Worm (Caenorhabditis elegans) whole organism, L4 larva: ENCODE data around the gene Y54G11A.9.

Experiments used
- F10B5.3 ChIP-seq: sonication (generic microtip); optimal IDR thresholded peaks from 2 replicates; lab custom pipeline; 2016; ENCODE audit warnings: mild to moderate bottlenecking, missing genetic modification characterization, missing compliant biosample characterization
- F37D6.2 ChIP-seq: sonication (generic microtip); optimal IDR thresholded peaks from 2 replicates; lab custom pipeline; 2016; ENCODE audit warnings: mild to moderate bottlenecking, missing genetic modification characterization, missing compliant biosample characterization
- F44E2.7 ChIP-seq: fragments of 200-800 bp; sonication (Bioruptor generic); IDR thresholded peaks from 2 replicates; pipeline ENCODE4 v2.1.2; 2022; ENCODE audit warnings: missing genetic modification characterization, missing compliant biosample characterization
- R02D3.7 ChIP-seq: fragments of 150-350 bp; sonication (generic microtip); optimal IDR thresholded peaks from 3 replicates; lab custom pipeline; 2014; ENCODE audit warnings: missing biosample characterization, missing genetic modification characterization
- T20F7.1 ChIP-seq: fragments of 200-800 bp; sonication (Bioruptor generic); optimal IDR thresholded peaks from 2 replicates; lab custom pipeline; 2018; ENCODE audit warnings: mild to moderate bottlenecking, missing genetic modification characterization, missing compliant biosample characterization
- T26A8.4 ChIP-seq: fragments of 200-800 bp; sonication (Bioruptor generic); IDR thresholded peaks from 2 replicates; pipeline ENCODE4 v1.3.6; 2022; ENCODE audit warnings: missing genetic modification characterization, missing compliant biosample characterization
- Y48G9A.11 ChIP-seq: fragments of 200-800 bp; sonication (Bioruptor generic); IDR thresholded peaks from 2 replicates; pipeline ENCODE4 v1.3.6; 2022; ENCODE audit warnings: missing genetic modification reagents, missing genetic modification characterization, missing compliant biosample characterization
- Y5F2A.4 ChIP-seq: fragments of 200-800 bp; sonication (Bioruptor generic); optimal IDR thresholded peaks from 2 replicates; lab custom pipeline; 2018; ENCODE audit warnings: mild to moderate bottlenecking, missing genetic modification characterization, missing compliant biosample characterization
- ama-1 ChIP-seq: fragments of 150-350 bp; optimal IDR thresholded peaks from 2 replicates; lab custom pipeline; 2014; ENCODE audit warnings: inconsistent platforms, mixed read lengths
- arid-1 ChIP-seq: fragments of 200-800 bp; sonication (Bioruptor generic); conservative IDR thresholded peaks from 2 replicates; pipeline ENCODE4 v1.3.6; 2022; ENCODE audit warnings: missing genetic modification reagents, missing genetic modification characterization, missing compliant biosample characterization
- attf-4 ChIP-seq: sonication (generic microtip); optimal IDR thresholded peaks from 3 replicates; lab custom pipeline; 2017; ENCODE audit warnings: missing biosample characterization, missing genetic modification characterization
- ctbp-1 ChIP-seq: fragments of 200-800 bp; sonication (Bioruptor generic); IDR thresholded peaks from 2 replicates; pipeline ENCODE4 v1.3.6; 2022; ENCODE audit warnings: missing genetic modification reagents, missing genetic modification characterization, missing compliant biosample characterization
- daf-19 ChIP-seq: fragments of 200-800 bp; sonication (Bioruptor generic); conservative IDR thresholded peaks from 2 replicates; pipeline ENCODE4 v1.3.6; 2022; ENCODE audit warnings: missing genetic modification characterization, missing compliant biosample characterization
- dmd-9 ChIP-seq: fragments of 200-800 bp; sonication (Bioruptor generic); IDR thresholded peaks from 2 replicates; pipeline ENCODE4 v1.3.6; 2022; ENCODE audit warnings: missing genetic modification reagents, missing genetic modification characterization, missing compliant biosample characterization
- duxl-1 ChIP-seq: sonication (generic microtip); optimal IDR thresholded peaks from 2 replicates; lab custom pipeline; 2016; ENCODE audit warnings: mild to moderate bottlenecking, missing genetic modification characterization, moderate library complexity, missing compliant biosample characterization; ENCODE audit not compliant: poor library complexity
- egl-27 ChIP-seq: sonication (generic microtip); optimal IDR thresholded peaks from 3 replicates; lab custom pipeline; 2017; ENCODE audit warnings: missing biosample characterization, missing genetic modification reagents, missing genetic modification characterization
- fkh-10 ChIP-seq: fragments of 150-350 bp; optimal IDR thresholded peaks from 2 replicates; lab custom pipeline; 2014; ENCODE audit warnings: missing biosample characterization, missing genetic modification reagents, missing genetic modification characterization
- hlh-11 ChIP-seq: fragments of 200-800 bp; sonication (Bioruptor generic); optimal IDR thresholded peaks from 2 replicates; lab custom pipeline; 2018; ENCODE audit warnings: mild to moderate bottlenecking, missing genetic modification characterization, missing compliant biosample characterization
- hmg-1.1 ChIP-seq: fragments of 200-800 bp; sonication (Bioruptor generic); IDR thresholded peaks from 2 replicates; pipeline ENCODE4 v1.3.6; 2022; ENCODE audit warnings: missing genetic modification reagents, missing genetic modification characterization, missing compliant biosample characterization
- lin-13 ChIP-seq: fragments of 150-350 bp; optimal IDR thresholded peaks from 2 replicates; lab custom pipeline; 2014; ENCODE audit warnings: missing biosample characterization, missing genetic modification reagents, missing genetic modification characterization
- lin-29 ChIP-seq: fragments of 200-800 bp; sonication (Bioruptor generic); IDR thresholded peaks from 2 replicates; pipeline ENCODE4 v1.3.6; 2022; ENCODE audit warnings: missing genetic modification reagents, missing genetic modification characterization, missing compliant biosample characterization
- lin-38 ChIP-seq: fragments of 200-800 bp; sonication (Bioruptor generic); IDR thresholded peaks from 2 replicates; pipeline ENCODE4 v1.3.6; 2022; ENCODE audit warnings: missing genetic modification reagents, missing genetic modification characterization, missing compliant biosample characterization
- lin-39 ChIP-seq: fragments of 150-350 bp; optimal IDR thresholded peaks from 2 replicates; lab custom pipeline; 2014; ENCODE audit warnings: missing biosample characterization, missing genetic modification reagents, missing genetic modification characterization
- lsy-2 ChIP-seq, 2 experiments: fragments of 150-350 bp in 1 of 2; sonication (generic microtip) in 1 of 2; optimal IDR thresholded peaks; 2 replicates each; lab custom pipeline; 2014 to 2017; ENCODE audit warnings: missing biosample characterization in 2 of 2, missing genetic modification characterization in 2 of 2
- madf-5 ChIP-seq, 2 experiments: fragments of 200-800 bp; sonication (Bioruptor generic); IDR thresholded peaks; 2 replicates each; pipeline ENCODE4 v1.3.6; 2022; ENCODE audit warnings: missing compliant biosample characterization in 2 of 2, missing genetic modification characterization in 2 of 2
- madf-9 ChIP-seq: fragments of 200-800 bp; sonication (Bioruptor generic); conservative IDR thresholded peaks from 2 replicates; pipeline ENCODE4 v1.3.6; 2022; ENCODE audit warnings: missing genetic modification reagents, missing genetic modification characterization, missing compliant biosample characterization
- mdt-29 ChIP-seq: fragments of 200-800 bp; sonication (Bioruptor generic); IDR thresholded peaks from 2 replicates; pipeline ENCODE4 v1.3.6; 2022; ENCODE audit warnings: missing genetic modification reagents, missing genetic modification characterization, missing compliant biosample characterization
- mep-1 ChIP-seq: fragments of 150-350 bp; sonication (generic microtip); optimal IDR thresholded peaks from 3 replicates; lab custom pipeline; 2014; ENCODE audit warnings: missing biosample characterization, missing genetic modification characterization
- mxl-2 ChIP-seq: fragments of 200-800 bp; sonication (Bioruptor generic); conservative IDR thresholded peaks from 2 replicates; pipeline ENCODE4 v1.3.6; 2022; ENCODE audit warnings: missing genetic modification reagents, missing genetic modification characterization, missing compliant biosample characterization
- mxl-3 ChIP-seq: fragments of 200-800 bp; sonication (Bioruptor generic); optimal IDR thresholded peaks from 2 replicates; lab custom pipeline; 2018; ENCODE audit warnings: mild to moderate bottlenecking, missing genetic modification characterization, missing compliant biosample characterization
- nhr-10 ChIP-seq: fragments of 150-350 bp; optimal IDR thresholded peaks from 2 replicates; lab custom pipeline; 2014; ENCODE audit warnings: missing biosample characterization, missing genetic modification characterization
- nhr-11 ChIP-seq: fragments of 150-350 bp; optimal IDR thresholded peaks from 2 replicates; lab custom pipeline; 2014; ENCODE audit warnings: missing biosample characterization, missing genetic modification characterization
- nhr-237 ChIP-seq: sonication (generic microtip); optimal IDR thresholded peaks from 2 replicates; lab custom pipeline; 2017; ENCODE audit warnings: missing biosample characterization, missing genetic modification characterization
- nhr-28 ChIP-seq: fragments of 150-350 bp; optimal IDR thresholded peaks from 2 replicates; lab custom pipeline; 2014; ENCODE audit warnings: missing biosample characterization, missing genetic modification characterization
- nhr-42 ChIP-seq: fragments of 200-800 bp; sonication (Bioruptor generic); IDR thresholded peaks from 2 replicates; pipeline ENCODE4 v1.3.6; 2022; ENCODE audit warnings: missing genetic modification characterization, missing compliant biosample characterization
- nhr-6 ChIP-seq: fragments of 150-350 bp; optimal IDR thresholded peaks from 2 replicates; lab custom pipeline; 2014; ENCODE audit warnings: missing biosample characterization, missing genetic modification characterization
- nhr-76 ChIP-seq: fragments of 150-350 bp; optimal IDR thresholded peaks from 2 replicates; lab custom pipeline; 2014; ENCODE audit warnings: missing biosample characterization, missing genetic modification characterization
- rbr-2 ChIP-seq: sonication (generic microtip); optimal IDR thresholded peaks from 2 replicates; lab custom pipeline; 2016; ENCODE audit warnings: missing genotype, missing genetic modification characterization, missing compliant biosample characterization
- skn-1 ChIP-seq: fragments of 150-350 bp; optimal IDR thresholded peaks from 2 replicates; lab custom pipeline; 2014; ENCODE audit warnings: missing biosample characterization, missing genetic modification characterization
- tra-1 ChIP-seq: fragments of 200-800 bp; sonication (Bioruptor generic); IDR thresholded peaks from 2 replicates; pipeline ENCODE4 v1.3.6; 2022; ENCODE audit warnings: missing genetic modification reagents, missing genetic modification characterization, missing compliant biosample characterization
- unc-130 ChIP-seq: sonication (generic microtip); optimal IDR thresholded peaks from 2 replicates; lab custom pipeline; 2016; ENCODE audit warnings: missing genetic modification reagents, missing genetic modification characterization, missing compliant biosample characterization
- unc-62 ChIP-seq, 3 experiments: fragments of 150-350 bp in 1 of 3; sonication (generic microtip); optimal IDR thresholded peaks in 2 of 3; peaks in 1 of 3; 1 replicate in 1 of 3; 2 replicates in 2 of 3; lab custom pipeline; 2014 to 2017; ENCODE audit warnings: missing biosample characterization in 3 of 3, missing genetic modification characterization in 3 of 3, missing genetic modification reagents in 3 of 3, missing genotype in 1 of 3
- vab-7 ChIP-seq: fragments of 200-800 bp; sonication (Bioruptor generic); IDR thresholded peaks from 2 replicates; pipeline ENCODE4 v1.3.6; 2022; ENCODE audit warnings: missing genetic modification reagents, missing genetic modification characterization, missing compliant biosample characterization
- zag-1 ChIP-seq: fragments of 150-350 bp; optimal IDR thresholded peaks from 2 replicates; lab custom pipeline; 2014; ENCODE audit warnings: missing biosample characterization, missing genetic modification characterization
- zfp-3 ChIP-seq: fragments of 200-800 bp; sonication (Bioruptor generic); conservative IDR thresholded peaks from 2 replicates; pipeline ENCODE4 v1.3.6; 2022; ENCODE audit warnings: missing genetic modification reagents, missing genetic modification characterization, missing compliant biosample characterization
- zip-11 ChIP-seq: fragments of 200-800 bp; sonication (Bioruptor generic); IDR thresholded peaks from 2 replicates; pipeline ENCODE4 v1.3.6; 2022; ENCODE audit warnings: missing genetic modification characterization, missing compliant biosample characterization
- zip-2 ChIP-seq: fragments of 150-350 bp; optimal IDR thresholded peaks from 2 replicates; lab custom pipeline; 2014; ENCODE audit warnings: missing biosample characterization, missing genetic modification characterization
- ztf-11 ChIP-seq: fragments of 150-350 bp; optimal IDR thresholded peaks from 2 replicates; lab custom pipeline; 2014; ENCODE audit warnings: missing biosample characterization, missing genetic modification characterization
- ztf-7 ChIP-seq: fragments of 150-350 bp; optimal IDR thresholded peaks from 2 replicates; lab custom pipeline; 2014; ENCODE audit warnings: missing biosample characterization, missing genetic modification characterization

Y54G11A.9 gene

ce11 chrII:14350768-14351167, 4.5 kb upstream of the Y54G11A.9 start (continued):
- TF ChIP-seq ama-1 (lab: Kevin White, UChicago) (peak; percentile 19), unc-130 (GFP tag; lab: Kevin White, UChicago) (peak; percentile 6), lin-38 (GFP tag; lab: Robert Waterston, UW) (peak; percentile 63), mdt-29 (GFP tag; lab: Robert Waterston, UW) (0 out of 2 replicates have a peak, but pooled peaks have one; percentile 29), nhr-42 (GFP tag; lab: Robert Waterston, UW) (peak; percentile 77; the same call in 1 of the 2 replicates), ctbp-1 (0 out of 2 replicates have a peak, but pooled peaks have one; percentile 49), unc-62 (GFP tag; optimal IDR thresholded peaks at IDR 0.05 in 1 of 2; lab: Kevin White, UChicago) (peak in 1 of 2 experiments; percentile 78), unc-62 (tag; optimal IDR thresholded peaks at IDR 0.05; lab: Kevin White, UChicago) (no peak), vab-7 (GFP tag; lab: Robert Waterston, UW) (no peak), lsy-2 (tag; optimal IDR thresholded peaks at IDR 0.05; lab: Kevin White, UChicago) (peak in 1 of 2 experiments; percentile 22), duxl-1 (tag; lab: Kevin White, UChicago) (peak; percentile 24), T26A8.4 (no peak)

- no peak for TF ChIP-seq egl-27 (tag; lab: Kevin White, UChicago)
- TF ChIP-seq ama-1 (lab: Kevin White, UChicago), result peak; percentile 88
- peak; percentile 74 for TF ChIP-seq lin-13 (GFP tag; lab: Kevin White, UChicago)
- TF ChIP-seq nhr-76 (tag; lab: Kevin White, UChicago), result no peak
- no peak for TF ChIP-seq tra-1
- TF ChIP-seq T20F7.1 (GFP tag; lab: Kevin White, UChicago), result no peak
- no peak for TF ChIP-seq nhr-10 (tag; lab: Kevin White, UChicago)
- peak; percentile 76 for TF ChIP-seq rbr-2
- TF ChIP-seq mxl-3, result peak; percentile 58
- peak; percentile 90 for TF ChIP-seq mep-1 (tag; lab: Kevin White, UChicago)
- TF ChIP-seq lin-29, result no peak
- TF ChIP-seq zfp-3 (GFP tag; lab: Robert Waterston, UW), result no peak
- TF ChIP-seq nhr-28 (tag; lab: Kevin White, UChicago), result peak; percentile 60
- no peak for TF ChIP-seq R02D3.7
- TF ChIP-seq madf-5 (GFP tag; IDR thresholded peaks at IDR 0.05; lab: Robert Waterston, UW), result no peak
- no peak for TF ChIP-seq F44E2.7 (GFP tag; lab: Robert Waterston, UW)
- no peak for TF ChIP-seq F10B5.3 (tag; lab: Kevin White, UChicago)
- TF ChIP-seq ztf-7 (tag; lab: Kevin White, UChicago), result peak; percentile 74
- no peak for TF ChIP-seq nhr-237 (tag; lab: Kevin White, UChicago)
- TF ChIP-seq F37D6.2 (tag; lab: Kevin White, UChicago), result peak; percentile 44
- TF ChIP-seq zag-1, result no peak
- TF ChIP-seq zip-11 (GFP tag; lab: Robert Waterston, UW), result no peak
- peak; percentile 78 for TF ChIP-seq fkh-10
- peak; percentile 71 for TF ChIP-seq arid-1 (GFP tag; lab: Robert Waterston, UW)
- TF ChIP-seq dmd-9 (GFP tag; lab: Robert Waterston, UW), result no peak
- TF ChIP-seq Y48G9A.11, result no peak
- no peak for TF ChIP-seq skn-1 (tag; lab: Kevin White, UChicago)
- no peak for TF ChIP-seq lin-39 (tag; lab: Kevin White, UChicago)
- TF ChIP-seq mxl-2 (GFP tag; lab: Robert Waterston, UW), result no peak
- TF ChIP-seq Y5F2A.4 (GFP tag; lab: Kevin White, UChicago), result no peak
- peak; percentile 88 for TF ChIP-seq nhr-11 (tag; lab: Kevin White, UChicago)
- TF ChIP-seq nhr-6 (tag; lab: Kevin White, UChicago), result peak; percentile 83
- TF ChIP-seq attf-4, result no peak
- no peak; the same call in 1 of the 2 replicates for TF ChIP-seq madf-9 (GFP tag; lab: Robert Waterston, UW)
- peak; percentile 71 for TF ChIP-seq hlh-11
- TF ChIP-seq zip-2, result no peak
- TF ChIP-seq T26A8.4, result peak; percentile 51; the same call in 1 of the 2 replicates
- no peak for TF ChIP-seq daf-19 (GFP tag; lab: Robert Waterston, UW)
- TF ChIP-seq ztf-11 (tag; lab: Kevin White, UChicago), result no peak
- peak; percentile 78 for TF ChIP-seq hmg-1.1 (GFP tag; lab: Robert Waterston, UW)
- peak; percentile 32 for TF ChIP-seq duxl-1 (tag; lab: Kevin White, UChicago)
Measured at ce11 chrII:14349356-14349923, 3.2 kb upstream of the Y54G11A.9 start, which contains the start of the genes Y54G11A.17, lin-7 and elof-1. Y54G11A.17 (minus strand) TSS chrII:14349406. lin-7 (minus strand) TSS chrII:14349406. elof-1 (plus strand) TSS chrII:14349738.
